Fruit fly (Drosophila melanogaster) whole organism, embryonic: ENCODE data around the gene jus.

Source experiments
- Abd-B ChIP-seq: fragments of 200-800 bp; sonication (Bioruptor generic); optimal IDR thresholded peaks from 2 replicates; lab custom pipeline; 2018; ENCODE audit warnings: missing biosample characterization, mild to moderate bottlenecking, missing genetic modification characterization, moderate library complexity
- B-H1 ChIP-seq: fragments of 200-800 bp; sonication (Bioruptor generic); IDR thresholded peaks from 3 replicates; pipeline ENCODE4 v1.3.6; 2022; ENCODE audit warnings: missing biosample characterization, missing genetic modification characterization
- CG10366 ChIP-seq: fragments of 200-800 bp; sonication (Bioruptor generic); IDR thresholded peaks from 2 replicates; pipeline ENCODE4 v1.3.6; 2022; ENCODE audit warnings: missing biosample characterization, missing genetic modification characterization
- CG10565 ChIP-seq: fragments of 200-800 bp; sonication (Bioruptor generic); optimal IDR thresholded peaks from 3 replicates; lab custom pipeline; 2016; ENCODE audit warnings: missing biosample characterization, mild to moderate bottlenecking, missing genetic modification characterization
- CG10979 ChIP-seq: fragments of 200-800 bp; sonication (Bioruptor generic); optimal IDR thresholded peaks from 2 replicates; lab custom pipeline; 2018; ENCODE audit warnings: missing biosample characterization, mild to moderate bottlenecking, missing genetic modification characterization, moderate library complexity
- CG11695 ChIP-seq: fragments of 200-800 bp; sonication (Bioruptor generic); IDR thresholded peaks from 3 replicates; pipeline ENCODE4 v1.3.6; 2022; ENCODE audit warnings: missing biosample characterization, missing genetic modification characterization
- CG12391 ChIP-seq: fragments of 200-800 bp; sonication (Bioruptor generic); optimal IDR thresholded peaks from 3 replicates; lab custom pipeline; 2018; ENCODE audit warnings: missing biosample characterization, mild to moderate bottlenecking, missing genetic modification characterization, moderate library complexity
- CG14860 ChIP-seq: fragments of 200-800 bp; sonication (Bioruptor generic); IDR thresholded peaks from 3 replicates; pipeline ENCODE4 v1.3.6; 2022; ENCODE audit warnings: missing biosample characterization, missing genetic modification characterization; ENCODE audit not compliant: partially characterized antibody
- CG1603 ChIP-seq: fragments of 200-800 bp; sonication (Bioruptor generic); optimal IDR thresholded peaks from 2 replicates; lab custom pipeline; 2019; ENCODE audit warnings: missing biosample characterization, mild to moderate bottlenecking, missing genetic modification characterization, moderate library complexity
- CG17829 ChIP-seq: fragments of 200-800 bp; optimal IDR thresholded peaks from 2 replicates; lab custom pipeline; 2019; ENCODE audit warnings: missing biosample characterization, mild to moderate bottlenecking, missing genetic modification characterization, moderate library complexity
- CG18619 ChIP-seq: fragments of 200-800 bp; sonication (Bioruptor generic); optimal IDR thresholded peaks from 3 replicates; lab custom pipeline; 2017; ENCODE audit warnings: missing biosample characterization, mild to moderate bottlenecking, missing genetic modification characterization
- CG2678 ChIP-seq: fragments of 200-800 bp; sonication (Bioruptor generic); optimal IDR thresholded peaks from 3 replicates; lab custom pipeline; 2019; ENCODE audit warnings: missing biosample characterization, mild to moderate bottlenecking, missing genetic modification characterization, moderate library complexity
- CG3838 ChIP-seq: fragments of 200-800 bp; sonication (Bioruptor generic); optimal IDR thresholded peaks from 3 replicates; lab custom pipeline; 2016; ENCODE audit warnings: missing biosample characterization, missing genetic modification characterization
- CG42726 ChIP-seq: fragments of 200-800 bp; sonication (Bioruptor generic); IDR thresholded peaks from 2 replicates; pipeline ENCODE4 v1.3.6; 2022; ENCODE audit warnings: missing biosample characterization, missing genetic modification characterization; ENCODE audit not compliant: partially characterized antibody
- CG7556 ChIP-seq: fragments of 200-800 bp; sonication (Bioruptor generic); optimal IDR thresholded peaks from 2 replicates; lab custom pipeline; 2017; ENCODE audit warnings: missing biosample characterization, mild to moderate bottlenecking, missing genetic modification characterization
- CG7928 ChIP-seq: fragments of 200-800 bp; sonication (Bioruptor generic); optimal IDR thresholded peaks from 2 replicates; lab custom pipeline; 2017; ENCODE audit warnings: missing biosample characterization, mild to moderate bottlenecking, missing genetic modification characterization
- Deaf1 ChIP-seq: fragments of 200-800 bp; optimal IDR thresholded peaks from 3 replicates; lab custom pipeline; 2019; ENCODE audit warnings: missing biosample characterization, mild to moderate bottlenecking, missing genetic modification characterization, moderate library complexity
- Dip3 ChIP-seq: fragments of 200-800 bp; sonication (Bioruptor generic); optimal IDR thresholded peaks from 3 replicates; lab custom pipeline; 2016; ENCODE audit warnings: missing biosample characterization, missing genetic modification characterization
- Doc2 ChIP-seq: fragments of 200-800 bp; sonication (Bioruptor generic); IDR thresholded peaks from 2 replicates; pipeline ENCODE4 v1.3.6; 2022; ENCODE audit warnings: missing biosample characterization, missing genetic modification characterization
- Ets65A ChIP-seq: fragments of 200-800 bp; sonication (Bioruptor generic); peaks from one replicate; lab custom pipeline; 2016; ENCODE audit warnings: missing biosample characterization, missing genetic modification characterization
- Fer2 ChIP-seq: fragments of 200-800 bp; sonication (Bioruptor generic); optimal IDR thresholded peaks from 2 replicates; lab custom pipeline; 2018; ENCODE audit warnings: missing biosample characterization, mild to moderate bottlenecking, missing genetic modification characterization, moderate library complexity
- Med ChIP-seq: fragments of 200-800 bp; sonication (Bioruptor generic); peaks from one replicate; lab custom pipeline; 2016; ENCODE audit warnings: missing biosample characterization, missing genetic modification characterization, mild to moderate bottlenecking, inconsistent platforms, moderate library complexity
- Meics ChIP-seq: fragments of 200-800 bp; sonication (Bioruptor generic); optimal IDR thresholded peaks from 2 replicates; lab custom pipeline; 2017; ENCODE audit warnings: missing biosample characterization, mild to moderate bottlenecking, missing genetic modification characterization
- Six4 ChIP-seq: fragments of 200-800 bp; sonication (Bioruptor generic); optimal IDR thresholded peaks from 2 replicates; lab custom pipeline; 2016; ENCODE audit warnings: missing biosample characterization, missing genetic modification characterization
- Sox102F ChIP-seq: fragments of 200-800 bp; sonication (Bioruptor generic); optimal IDR thresholded peaks from 2 replicates; lab custom pipeline; 2018; ENCODE audit warnings: missing biosample characterization, mild to moderate bottlenecking, missing genetic modification characterization, moderate library complexity
- Trl ChIP-seq, 3 experiments: fragments of >200 bp in 2 of 3; fragments of 200-800 bp in 1 of 3; sonication (Bioruptor generic) in 1 of 3; optimal IDR thresholded peaks; 2 replicates in 1 of 3; 3 replicates in 2 of 3; lab custom pipeline; 2016 to 2017; ENCODE audit warnings: missing biosample characterization in 1 of 3, missing genetic modification characterization in 1 of 3
- ac ChIP-seq: fragments of 200-800 bp; sonication (Bioruptor generic); optimal IDR thresholded peaks from 3 replicates; lab custom pipeline; 2017; ENCODE audit warnings: missing biosample characterization, mild to moderate bottlenecking, missing genetic modification characterization
- al ChIP-seq: fragments of 200-800 bp; sonication (Bioruptor generic); IDR thresholded peaks from 2 replicates; pipeline ENCODE4 v1.3.6; 2022; ENCODE audit warnings: missing biosample characterization, missing genetic modification characterization
- ase ChIP-seq: fragments of 200-800 bp; sonication (Bioruptor generic); IDR thresholded peaks from 3 replicates; pipeline ENCODE4 v1.3.6; 2022; ENCODE audit warnings: missing biosample characterization, missing genetic modification characterization
- bowl ChIP-seq: fragments of 200-800 bp; sonication (Bioruptor generic); IDR thresholded peaks from 2 replicates; pipeline ENCODE4 v1.3.6; 2022; ENCODE audit warnings: missing biosample characterization, missing genetic modification characterization
- chm ChIP-seq: fragments of 200-800 bp; sonication (Bioruptor generic); IDR thresholded peaks from 2 replicates; pipeline ENCODE4 v1.3.6; 2022; ENCODE audit warnings: missing biosample characterization, missing genetic modification characterization
- crol ChIP-seq: fragments of 200-800 bp; sonication (Bioruptor generic); IDR thresholded peaks from 2 replicates; pipeline ENCODE4 v1.3.6; 2022; ENCODE audit warnings: missing biosample characterization, missing genetic modification characterization
- ewg ChIP-seq: fragments of 200-800 bp; sonication (Bioruptor generic); optimal IDR thresholded peaks from 3 replicates; lab custom pipeline; 2017; ENCODE audit warnings: mild to moderate bottlenecking, missing biosample characterization, missing genetic modification reagents, missing genetic modification characterization
- gcm ChIP-seq: fragments of 200-800 bp; sonication (Bioruptor generic); optimal IDR thresholded peaks from 2 replicates; lab custom pipeline; 2019; ENCODE audit warnings: missing biosample characterization, mild to moderate bottlenecking, missing genetic modification characterization, moderate library complexity
- gfzf ChIP-seq: fragments of 200-800 bp; sonication (Bioruptor generic); optimal IDR thresholded peaks from 2 replicates; lab custom pipeline; 2016; ENCODE audit warnings: missing biosample characterization, mild to moderate bottlenecking, missing genetic modification characterization, moderate library complexity
- insv ChIP-seq, 2 experiments: fragments of 200-800 bp; sonication (Bioruptor generic); optimal IDR thresholded peaks; 3 replicates each; lab custom pipeline; 2016 to 2018; ENCODE audit warnings: missing biosample characterization in 2 of 2, missing genetic modification characterization in 2 of 2
- kah ChIP-seq: fragments of 200-800 bp; sonication (Bioruptor generic); optimal IDR thresholded peaks from 2 replicates; lab custom pipeline; 2018; ENCODE audit warnings: missing biosample characterization, mild to moderate bottlenecking, missing genetic modification characterization
- lilli ChIP-seq: fragments of 200-800 bp; sonication (Bioruptor generic); optimal IDR thresholded peaks from 3 replicates; lab custom pipeline; 2016; ENCODE audit warnings: missing biosample characterization, missing genetic modification characterization
- lmd ChIP-seq: fragments of 200-800 bp; sonication (Bioruptor generic); IDR thresholded peaks from 2 replicates; pipeline ENCODE4 v1.3.6; 2022; ENCODE audit warnings: missing biosample characterization, missing genetic modification characterization
- pfk ChIP-seq: fragments of 200-800 bp; sonication (Bioruptor generic); optimal IDR thresholded peaks from 2 replicates; lab custom pipeline; 2018; ENCODE audit warnings: missing biosample characterization, mild to moderate bottlenecking, missing genetic modification characterization, moderate library complexity
- row ChIP-seq: fragments of 200-800 bp; sonication (Bioruptor generic); IDR thresholded peaks from 3 replicates; pipeline ENCODE4 v1.3.6; 2022; ENCODE audit warnings: missing biosample characterization, missing genetic modification characterization
- sd ChIP-seq: fragments of 200-800 bp; sonication (Bioruptor generic); optimal IDR thresholded peaks from 3 replicates; lab custom pipeline; 2018; ENCODE audit warnings: missing biosample characterization, mild to moderate bottlenecking, missing genetic modification characterization, moderate library complexity
- sens ChIP-seq: fragments of 200-800 bp; sonication (Bioruptor generic); peaks from one replicate; lab custom pipeline; 2016; ENCODE audit warnings: missing biosample characterization, missing genetic modification characterization
- sens-2 ChIP-seq: fragments of 200-800 bp; sonication (Bioruptor generic); IDR thresholded peaks from 2 replicates; pipeline ENCODE4 v1.3.6; 2022; ENCODE audit warnings: missing biosample characterization, missing genetic modification characterization
- sima ChIP-seq: fragments of 200-800 bp; sonication (Bioruptor generic); optimal IDR thresholded peaks from 2 replicates; lab custom pipeline; 2016; ENCODE audit warnings: missing biosample characterization, missing genetic modification characterization
- sqz ChIP-seq: fragments of 200-800 bp; sonication (Bioruptor generic); optimal IDR thresholded peaks from 3 replicates; lab custom pipeline; 2018; ENCODE audit warnings: missing biosample characterization, mild to moderate bottlenecking, missing genetic modification characterization
- twi ChIP-seq: fragments of 200-800 bp; optimal IDR thresholded peaks from 2 replicates; lab custom pipeline; 2019; ENCODE audit warnings: missing biosample characterization, mild to moderate bottlenecking, missing genetic modification characterization, moderate library complexity

jus gene

dm6 chr3R:29217309-29217708 is 22.5 kb upstream of the jus start:
- TF ChIP-seq Abd-B (GFP tag; lab: Kevin White, UChicago) (no peak), sens (GFP tag; lab: Kevin White, UChicago) (peak; percentile 72), CG14860 (GFP tag; lab: Robert Waterston, UW) (no peak), chm (GFP tag; lab: Robert Waterston, UW) (peak; percentile 14; the same call in 1 of the 2 replicates), B-H1 (GFP tag; lab: Robert Waterston, UW) (no peak), sima (GFP tag; lab: Kevin White, UChicago) (no peak), pfk (GFP tag; lab: Kevin White, UChicago) (no peak), Ets65A (GFP tag; lab: Kevin White, UChicago) (no peak), gfzf (no peak), CG3838 (no peak), lmd (no peak), CG10565 (no peak), Fer2 (tag; lab: Kevin White, UChicago) (no peak), ase (GFP tag; lab: Robert Waterston, UW) (no peak), Dip3 (no peak), CG17829 (tag; lab: Kevin White, UChicago) (no peak), insv (GFP tag; optimal IDR thresholded peaks at IDR 0.05; lab: Kevin White, UChicago) (no peak), Doc2 (GFP tag; lab: Robert Waterston, UW) (no peak), bowl (GFP tag; lab: Robert Waterston, UW) (no peak), CG10979 (no peak), gcm (GFP tag; lab: Kevin White, UChicago) (peak; percentile 92), twi (tag; lab: Kevin White, UChicago) (peak; percentile 3)

DNA sequence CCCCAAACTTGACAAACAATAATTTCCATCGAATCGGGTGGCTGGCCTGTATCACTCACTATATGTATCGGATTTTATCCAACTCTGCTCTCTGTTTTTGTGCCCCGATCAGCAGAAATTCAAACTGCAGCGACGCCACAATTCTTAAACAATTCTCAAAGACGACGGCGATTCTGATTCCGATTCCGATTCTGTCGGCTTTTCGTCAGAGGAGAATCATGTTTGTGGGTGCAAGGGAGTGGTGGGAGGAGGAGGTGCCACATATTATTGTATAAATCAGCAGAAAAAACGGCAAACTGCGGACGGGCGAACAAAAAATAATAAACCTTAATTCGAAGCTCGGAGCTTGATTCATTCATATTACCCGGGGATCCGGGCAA is 21.7 kb upstream of the jus start:
- TF ChIP-seq lilli: no peak
- peak; percentile 7 for TF ChIP-seq sens (GFP tag; lab: Kevin White, UChicago)
- peak; percentile 1 for TF ChIP-seq Med (GFP tag; lab: Kevin White, UChicago)
- TF ChIP-seq crol (GFP tag; lab: Robert Waterston, UW): peak; percentile 29; the same call in 1 of the 2 replicates
- no peak for TF ChIP-seq ewg
- TF ChIP-seq, all 482 proteins: peak for 3

DNA sequence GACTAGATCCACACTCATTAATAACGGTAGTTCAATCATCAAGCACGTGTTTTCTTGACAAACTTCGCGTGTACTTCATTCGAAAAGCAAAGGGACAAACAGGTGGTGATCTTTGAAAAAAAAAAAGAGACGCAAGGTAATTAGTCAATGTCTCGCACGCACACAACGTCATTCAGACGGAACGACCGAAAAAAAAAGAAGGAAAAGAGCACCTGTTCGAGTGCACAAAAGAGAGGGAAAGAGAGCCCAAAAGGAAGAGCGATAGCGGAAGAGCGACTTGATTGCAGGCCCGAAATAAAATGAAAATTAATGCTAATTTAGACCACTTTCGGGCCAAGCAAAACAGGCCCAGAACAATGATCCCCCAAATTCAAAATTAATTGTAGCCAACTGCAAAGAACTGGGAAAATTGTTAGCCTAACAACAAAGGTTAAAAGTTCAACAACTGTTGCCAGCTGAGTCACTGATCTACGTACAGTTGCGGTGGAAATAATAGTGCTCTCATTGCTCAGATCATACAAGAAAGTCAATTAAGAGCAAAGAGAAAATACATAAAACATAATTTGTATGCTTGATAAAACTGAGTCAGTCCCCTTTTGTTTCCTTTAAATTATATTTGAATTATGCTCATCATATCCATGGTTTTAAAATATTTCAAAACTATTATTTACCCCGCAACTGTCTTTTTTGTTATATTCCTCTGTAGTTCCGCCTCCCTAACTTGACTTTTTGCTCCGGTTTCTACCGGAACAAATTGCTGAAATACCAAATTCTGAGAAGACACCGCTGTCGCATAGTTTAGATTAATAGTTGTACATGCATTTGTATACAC is 21.1 kb upstream of the jus start:
- no peak for TF ChIP-seq CG42726 (GFP tag; lab: Robert Waterston, UW)
- TF ChIP-seq CG18619 (GFP tag; lab: Kevin White, UChicago): no peak
- no peak for TF ChIP-seq sens-2 (GFP tag; lab: Robert Waterston, UW)
- TF ChIP-seq sd: no peak
- TF ChIP-seq kah (GFP tag; lab: Kevin White, UChicago): peak; percentile 84
- peak; percentile 12 for TF ChIP-seq Meics
- TF ChIP-seq CG11695: peak; percentile 15; the same call in 1 of the 3 replicates
- peak; percentile 40 for TF ChIP-seq sqz
- TF ChIP-seq Deaf1 (tag; lab: Kevin White, UChicago): no peak
- peak; percentile 27 for TF ChIP-seq CG2678 (tag; lab: Kevin White, UChicago)
- TF ChIP-seq CG10979: peak; percentile 0
- TF ChIP-seq bowl (GFP tag; lab: Robert Waterston, UW): no peak
- peak; percentile 12 for TF ChIP-seq CG12391 (tag; lab: Kevin White, UChicago)
- TF ChIP-seq CG1603 (tag; lab: Kevin White, UChicago): peak; percentile 17
- TF ChIP-seq al (GFP tag; lab: Robert Waterston, UW): no peak
- peak; percentile 32 for TF ChIP-seq Sox102F (GFP tag; lab: Kevin White, UChicago)
- no peak for TF ChIP-seq CG10366 (GFP tag; lab: Robert Waterston, UW)
- TF ChIP-seq CG7556 (GFP tag; lab: Kevin White, UChicago): peak; percentile 3
- TF ChIP-seq CG7928 (GFP tag; lab: Kevin White, UChicago): no peak
- TF ChIP-seq row (GFP tag; lab: Robert Waterston, UW): peak; percentile 40; the same call in 2 of the 3 replicates
- TF ChIP-seq Six4 (GFP tag; lab: Kevin White, UChicago): peak; percentile 4
- peak; percentile 72 to 75 for TF ChIP-seq Trl (optimal IDR thresholded peaks at IDR 0.05; lab: Kevin White, UChicago)
- TF ChIP-seq Trl (GFP tag; optimal IDR thresholded peaks at IDR 0.05; lab: Kevin White, UChicago): no peak
- peak; percentile 24 for TF ChIP-seq ac (GFP tag; lab: Kevin White, UChicago)
